Worm (Caenorhabditis elegans) whole organism, late embryonic: ENCODE results near the gene ZK816.1.
A peak's percentile ranks its signal among the peaks of the same experiment; 100 is the strongest.

Experiments
- C38D4.7 ChIP-seq: fragments of 200-800 bp; sonication (Bioruptor generic); optimal IDR thresholded peaks from 2 replicates; lab custom pipeline; 2018; ENCODE audit warnings: mild to moderate bottlenecking, missing genetic modification characterization, moderate library complexity, missing compliant biosample characterization
- K09A11.1 ChIP-seq: sonication (generic microtip); optimal IDR thresholded peaks from 2 replicates; lab custom pipeline; 2017; ENCODE audit warnings: antibody characterized with exemption, mild to moderate bottlenecking, missing genetic modification characterization, missing compliant biosample characterization; ENCODE audit not compliant: insufficient read depth
- T23F11.4 ChIP-seq: fragments of 200-800 bp; sonication (Bioruptor generic); optimal IDR thresholded peaks from 2 replicates; lab custom pipeline; 2018; ENCODE audit warnings: mild to moderate bottlenecking, missing genetic modification characterization, missing compliant biosample characterization
- Y22D7AL.16 ChIP-seq: sonication (generic microtip); optimal IDR thresholded peaks from 2 replicates; lab custom pipeline; 2016; ENCODE audit warnings: missing genetic modification characterization, missing compliant biosample characterization
- ama-1 ChIP-seq: fragments of 150-350 bp; optimal IDR thresholded peaks from 2 replicates; lab custom pipeline; 2014
- ceh-19 ChIP-seq: fragments of 200-800 bp; sonication (Bioruptor generic); optimal IDR thresholded peaks from 2 replicates; lab custom pipeline; 2018; ENCODE audit warnings: mild to moderate bottlenecking, missing genetic modification characterization, missing compliant biosample characterization
- ceh-22 ChIP-seq: sonication (generic microtip); optimal IDR thresholded peaks from 2 replicates; lab custom pipeline; 2017; ENCODE audit warnings: missing biosample characterization, missing genetic modification characterization
- ceh-24 ChIP-seq: sonication (generic microtip); optimal IDR thresholded peaks from 2 replicates; lab custom pipeline; 2016; ENCODE audit warnings: mild to moderate bottlenecking, missing genetic modification characterization, missing compliant biosample characterization
- ceh-34 ChIP-seq: sonication (generic microtip); optimal IDR thresholded peaks from 2 replicates; lab custom pipeline; 2016; ENCODE audit warnings: mild to moderate bottlenecking, missing genetic modification characterization, missing compliant biosample characterization
- ceh-45 ChIP-seq: fragments of 200-800 bp; sonication (Bioruptor generic); IDR thresholded peaks from 2 replicates; pipeline ENCODE4 v1.3.6; 2022; ENCODE audit warnings: missing genetic modification reagents, missing genetic modification characterization, missing compliant biosample characterization
- ceh-48 ChIP-seq: sonication (generic microtip); optimal IDR thresholded peaks from 2 replicates; lab custom pipeline; 2016; ENCODE audit warnings: missing genetic modification characterization, inconsistent platforms, missing compliant biosample characterization
- ceh-9 ChIP-seq: sonication (generic microtip); optimal IDR thresholded peaks from 2 replicates; lab custom pipeline; 2016; ENCODE audit warnings: mild to moderate bottlenecking, missing genetic modification characterization, inconsistent platforms, missing compliant biosample characterization
- che-1 ChIP-seq: sonication (generic microtip); optimal IDR thresholded peaks from 2 replicates; lab custom pipeline; 2016; ENCODE audit warnings: mild to moderate bottlenecking, missing genetic modification characterization, missing compliant biosample characterization
- dve-1 ChIP-seq: sonication (generic microtip); optimal IDR thresholded peaks from 2 replicates; lab custom pipeline; 2017; ENCODE audit warnings: antibody characterized with exemption, mild to moderate bottlenecking, missing genetic modification characterization, missing compliant biosample characterization
- elt-2 ChIP-seq: sonication (generic microtip); optimal IDR thresholded peaks from 2 replicates; lab custom pipeline; 2016; ENCODE audit warnings: missing genetic modification reagents, missing genetic modification characterization, missing compliant biosample characterization
- ets-4 ChIP-seq: sonication (generic microtip); optimal IDR thresholded peaks from 2 replicates; lab custom pipeline; 2016; ENCODE audit warnings: missing genetic modification characterization, missing compliant biosample characterization
- eyg-1 ChIP-seq: sonication (generic microtip); optimal IDR thresholded peaks from 2 replicates; lab custom pipeline; 2016; ENCODE audit warnings: missing genotype, missing genetic modification characterization, missing compliant biosample characterization
- fkh-10 ChIP-seq: fragments of 150-350 bp; optimal IDR thresholded peaks from 2 replicates; lab custom pipeline; 2014; ENCODE audit warnings: missing biosample characterization, missing genetic modification reagents, missing genetic modification characterization
- fkh-6 ChIP-seq: sonication (generic microtip); optimal IDR thresholded peaks from 2 replicates; lab custom pipeline; 2016; ENCODE audit warnings: missing genetic modification characterization, missing compliant biosample characterization
- gmeb-2 ChIP-seq: sonication (generic microtip); optimal IDR thresholded peaks from 2 replicates; lab custom pipeline; 2016; ENCODE audit warnings: missing genetic modification characterization, inconsistent platforms, missing compliant biosample characterization
- hlh-13 ChIP-seq: fragments of 200-800 bp; sonication (Bioruptor generic); optimal IDR thresholded peaks from 2 replicates; lab custom pipeline; 2018; ENCODE audit warnings: mild to moderate bottlenecking, missing genetic modification characterization, missing compliant biosample characterization
- hlh-30 ChIP-seq: sonication (generic microtip); optimal IDR thresholded peaks from 2 replicates; lab custom pipeline; 2017; ENCODE audit warnings: antibody characterized with exemption, missing genetic modification characterization, missing compliant biosample characterization; ENCODE audit not compliant: insufficient read depth
- lin-11 ChIP-seq: fragments of 200-800 bp; sonication (Bioruptor generic); optimal IDR thresholded peaks from 2 replicates; lab custom pipeline; 2018; ENCODE audit warnings: mild to moderate bottlenecking, missing genetic modification characterization, missing compliant biosample characterization
- mec-3 ChIP-seq: sonication (generic microtip); optimal IDR thresholded peaks from 2 replicates; lab custom pipeline; 2016; ENCODE audit warnings: borderline replicate concordance, missing genetic modification characterization, missing compliant biosample characterization
- npax-4 ChIP-seq: sonication (generic microtip); optimal IDR thresholded peaks from 2 replicates; lab custom pipeline; 2016; ENCODE audit warnings: missing genetic modification characterization, missing compliant biosample characterization
- odd-2 ChIP-seq: sonication (generic microtip); optimal IDR thresholded peaks from 2 replicates; lab custom pipeline; 2017; ENCODE audit warnings: antibody characterized with exemption, mild to moderate bottlenecking, missing genetic modification characterization, missing compliant biosample characterization
- pat-9 ChIP-seq: fragments of 200-800 bp; sonication (Bioruptor generic); optimal IDR thresholded peaks from 2 replicates; lab custom pipeline; 2018; ENCODE audit warnings: mild to moderate bottlenecking, missing genetic modification characterization, moderate library complexity, missing compliant biosample characterization
- pqm-1 ChIP-seq: sonication (generic microtip); optimal IDR thresholded peaks from 2 replicates; lab custom pipeline; 2016; ENCODE audit warnings: missing genetic modification characterization, missing compliant biosample characterization
- ref-2 ChIP-seq: sonication (generic microtip); optimal IDR thresholded peaks from 2 replicates; lab custom pipeline; 2016; ENCODE audit warnings: missing genetic modification characterization, missing compliant biosample characterization
- sox-2 ChIP-seq: fragments of 200-800 bp; sonication (Bioruptor generic); IDR thresholded peaks from 2 replicates; pipeline ENCODE4 v1.3.6; 2022; ENCODE audit warnings: missing genetic modification reagents, missing genetic modification characterization, missing compliant biosample characterization
- sox-4 ChIP-seq: sonication (generic microtip); optimal IDR thresholded peaks from 2 replicates; lab custom pipeline; 2017; ENCODE audit warnings: mild to moderate bottlenecking, missing genetic modification characterization, inconsistent platforms, missing compliant biosample characterization
- tbx-7 ChIP-seq: sonication (generic microtip); optimal IDR thresholded peaks from 2 replicates; lab custom pipeline; 2016; ENCODE audit warnings: missing genotype, missing genetic modification characterization, missing compliant biosample characterization
- unc-42 ChIP-seq: sonication (generic microtip); optimal IDR thresholded peaks from 2 replicates; lab custom pipeline; 2016; ENCODE audit warnings: missing genotype, missing genetic modification characterization, missing compliant biosample characterization
- unc-55 ChIP-seq: sonication (generic microtip); optimal IDR thresholded peaks from 2 replicates; lab custom pipeline; 2017; ENCODE audit warnings: missing biosample characterization, missing genetic modification reagents, missing genetic modification characterization
- unc-86 ChIP-seq: sonication (generic microtip); optimal IDR thresholded peaks from 2 replicates; lab custom pipeline; 2016; ENCODE audit warnings: missing genetic modification characterization, missing compliant biosample characterization

Gene ZK816.1

DNA sequence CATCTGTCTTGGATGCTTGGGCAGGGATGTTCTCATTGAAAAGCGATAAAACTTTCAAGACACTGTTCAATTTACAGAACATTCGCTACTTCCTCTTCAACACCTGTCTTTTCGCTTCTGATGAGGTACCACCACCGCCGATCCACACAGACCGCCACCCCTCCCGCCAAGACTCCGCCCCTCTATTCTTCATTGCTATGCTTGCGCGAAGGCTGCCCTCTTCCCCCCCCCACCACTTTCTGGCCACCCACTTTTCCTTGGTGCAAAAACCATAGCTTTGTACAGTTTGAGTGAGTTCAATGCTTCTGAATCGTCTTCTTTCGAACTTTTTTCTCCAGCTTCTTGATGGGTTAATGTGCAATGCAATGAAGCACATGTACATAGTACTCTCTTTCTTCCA lies 37.6 kb upstream of the ZK816.1 start:
- TF ChIP-seq ceh-24 (no peak), ceh-48 (tag; lab: Kevin White, UChicago) (no peak), che-1 (tag; lab: Kevin White, UChicago) (no peak), lin-11 (tag; lab: Kevin White, UChicago) (no peak), T23F11.4 (GFP tag; lab: Kevin White, UChicago) (no peak), ref-2 (tag; lab: Kevin White, UChicago) (no peak), mec-3 (tag; lab: Kevin White, UChicago) (no peak), ceh-19 (GFP tag; lab: Kevin White, UChicago) (no peak), elt-2 (tag; lab: Kevin White, UChicago) (no peak), eyg-1 (tag; lab: Kevin White, UChicago) (no peak), C38D4.7 (GFP tag; lab: Kevin White, UChicago) (no peak), ets-4 (tag; lab: Kevin White, UChicago) (no peak), Y22D7AL.16 (tag; lab: Kevin White, UChicago) (no peak), dve-1 (tag; lab: Kevin White, UChicago) (no peak), hlh-13 (GFP tag; lab: Kevin White, UChicago) (no peak), sox-2 (GFP tag; lab: Robert Waterston, UW) (no peak), fkh-10 (GFP tag; lab: Kevin White, UChicago) (no peak), sox-4 (no peak), ceh-34 (tag; lab: Kevin White, UChicago) (no peak)
- TF ChIP-seq, all 69 proteins: peak for 0

DNA sequence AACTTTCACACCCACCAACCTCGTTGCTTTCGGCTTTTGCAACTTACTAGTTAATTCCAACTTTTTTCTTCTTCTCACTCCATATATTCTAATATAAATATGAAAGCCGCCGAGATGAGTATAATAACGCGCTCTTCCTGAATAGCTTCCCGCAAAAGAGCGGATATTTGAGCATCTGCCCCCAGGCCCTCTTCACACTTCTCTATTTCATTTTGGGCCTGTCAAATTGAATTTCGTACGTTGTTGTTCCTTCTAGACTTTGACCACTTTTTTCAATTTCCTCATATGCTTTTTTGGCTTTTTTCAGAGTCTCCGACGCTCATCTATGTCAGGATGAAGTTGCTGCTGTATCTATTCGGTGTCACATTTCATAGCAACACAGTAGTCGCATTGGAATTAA lies 36.5 kb upstream of the ZK816.1 start, which contains the start of gene ddr-2:
ddr-2 (plus strand) TSS at position 301 of the 400 bp plus-strand sequence.
- TF ChIP-seq ceh-34 (tag; lab: Kevin White, UChicago) (peak; percentile 27), ceh-45 (GFP tag; lab: Robert Waterston, UW) (no peak), pqm-1 (tag; lab: Kevin White, UChicago) (no peak), fkh-6 (no peak), hlh-30 (no peak), K09A11.1 (no peak), pat-9 (tag; lab: Kevin White, UChicago) (no peak), unc-86 (tag; lab: Kevin White, UChicago) (no peak), sox-4 (no peak), npax-4 (tag; lab: Kevin White, UChicago) (no peak), unc-42 (tag; lab: Kevin White, UChicago) (peak; percentile 43), ref-2 (tag; lab: Kevin White, UChicago) (no peak)

DNA sequence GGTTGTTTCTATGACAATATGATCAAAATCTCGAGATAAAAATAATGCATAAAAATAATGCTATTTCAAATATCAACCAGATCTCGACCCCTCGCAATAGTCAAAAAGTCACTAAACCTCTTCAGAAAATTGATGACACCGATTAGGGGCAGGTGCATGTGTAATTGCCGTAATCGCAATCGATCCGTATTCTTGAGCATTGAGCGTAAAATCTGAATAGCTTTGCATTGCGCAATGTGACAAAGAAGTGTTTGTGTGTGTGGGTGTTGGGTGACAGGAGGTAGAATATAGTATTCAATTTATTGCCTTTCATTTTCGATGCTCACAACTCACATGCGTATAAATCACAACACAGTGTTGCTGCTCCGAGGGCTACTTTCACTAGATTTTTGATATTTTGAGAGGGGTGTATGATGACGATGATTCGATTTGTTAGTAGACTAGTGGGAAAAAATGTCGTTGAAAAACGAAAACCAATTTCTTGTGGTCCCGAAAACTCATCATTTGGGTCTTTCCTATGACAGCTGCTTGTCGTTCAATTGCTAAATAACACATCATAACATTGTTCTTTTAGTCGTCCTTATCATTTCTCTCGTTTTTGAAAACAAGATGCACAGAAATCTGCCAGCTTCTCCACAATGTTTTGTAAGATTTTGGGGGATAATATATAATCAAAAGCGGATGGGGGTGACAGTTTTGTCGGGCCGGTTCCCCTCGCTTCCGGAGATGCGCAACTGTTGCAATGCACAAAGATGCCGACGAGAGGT lies 35.4 kb upstream of the ZK816.1 start:
- TF ChIP-seq Y22D7AL.16 (tag; lab: Kevin White, UChicago) (no peak), ama-1 (no peak), ceh-22 (no peak), gmeb-2 (tag; lab: Kevin White, UChicago) (no peak), hlh-13 (GFP tag; lab: Kevin White, UChicago) (no peak), odd-2 (tag; lab: Kevin White, UChicago) (no peak), tbx-7 (tag; lab: Kevin White, UChicago) (no peak)

DNA sequence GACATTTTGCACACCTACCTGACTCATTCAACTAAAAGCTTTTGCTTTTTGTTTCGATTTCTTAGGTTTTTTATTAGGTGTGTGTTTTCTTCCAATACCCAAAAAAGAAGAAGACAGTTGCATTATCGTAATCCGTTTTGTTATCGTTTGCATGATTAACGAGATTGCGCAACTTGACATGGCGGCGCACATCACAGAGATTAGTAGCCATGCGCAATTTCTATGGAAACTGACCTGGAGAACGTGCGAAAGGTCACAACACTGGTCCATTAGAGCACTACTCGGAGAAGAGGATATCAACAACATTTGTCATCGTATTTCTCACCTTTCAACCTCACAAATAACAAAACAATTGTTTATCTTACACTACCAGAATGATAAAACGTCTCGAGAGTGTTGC lies 34.7 kb upstream of the ZK816.1 start:
- TF ChIP-seq elt-2 (tag; lab: Kevin White, UChicago) (peak; percentile 80), unc-86 (tag; lab: Kevin White, UChicago) (no peak), unc-55 (no peak), ceh-9 (no peak)
